Fruit fly (Drosophila melanogaster): Measurements from ENCODE around the gene Phf7.

DNA sequence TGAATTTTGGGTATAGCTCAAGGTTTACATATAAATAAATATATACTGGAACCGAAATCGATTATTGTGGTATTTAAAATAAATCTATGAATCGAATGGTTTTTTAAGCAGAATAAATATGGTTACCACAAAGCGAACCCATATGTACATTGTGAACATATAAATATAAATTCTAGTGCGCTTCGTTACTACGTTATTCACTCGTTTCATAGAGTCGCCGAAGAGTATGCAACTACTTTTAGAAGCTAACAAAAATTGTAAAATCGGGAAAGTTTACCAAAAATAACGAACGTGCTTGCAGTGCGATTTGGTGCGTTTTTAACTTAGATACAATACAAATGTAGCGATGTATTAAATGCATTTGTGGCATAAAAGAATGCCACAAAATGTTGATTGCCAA lies 9.7 kb downstream of the Phf7 start:
- TF ChIP-seq cnc (optimal IDR thresholded peaks at IDR 0.05) (no peak), CG33017 (tag; optimal IDR thresholded peaks at IDR 0.05) (no peak)
